Fruit fly (Drosophila melanogaster) whole organism, adult: Measurements from ENCODE around the gene Sys1.

Experiments
- CG12768 ChIP-seq: fragments of 200-800 bp; sonication (Bioruptor generic); optimal IDR thresholded peaks from 2 replicates; lab custom pipeline; 2017; ENCODE audit warnings: missing biosample characterization, missing genetic modification characterization, mild to moderate bottlenecking, moderate library complexity, missing genetic modification reagents
- CG1620 ChIP-seq: fragments of 200-800 bp; sonication (Bioruptor generic); optimal IDR thresholded peaks from 2 replicates; lab custom pipeline; 2016; ENCODE audit warnings: missing biosample characterization, missing genetic modification characterization
- CG33017 ChIP-seq: fragments of 200-800 bp; sonication (Bioruptor generic); optimal IDR thresholded peaks from 2 replicates; lab custom pipeline; 2018; ENCODE audit warnings: missing biosample characterization, mild to moderate bottlenecking, missing genetic modification characterization, moderate library complexity
- CG5204 ChIP-seq: fragments of 200-800 bp; sonication (Bioruptor generic); optimal IDR thresholded peaks from 2 replicates; lab custom pipeline; 2016; ENCODE audit warnings: missing biosample characterization, missing genetic modification characterization
- Mnt ChIP-seq: fragments of 200-800 bp; sonication (Bioruptor generic); optimal IDR thresholded peaks from 2 replicates; lab custom pipeline; 2016; ENCODE audit warnings: missing biosample characterization, mild to moderate bottlenecking, missing genetic modification characterization
- cic ChIP-seq: fragments of 200-800 bp; sonication (Bioruptor generic); optimal IDR thresholded peaks from 2 replicates; lab custom pipeline; 2017; ENCODE audit warnings: missing biosample characterization, mild to moderate bottlenecking, missing genetic modification characterization, moderate library complexity
- cnc ChIP-seq, 2 experiments: fragments of >200 bp; optimal IDR thresholded peaks; 2 replicates each; lab custom pipeline; 2017
- ovo ChIP-seq: fragments of 200-800 bp; sonication (Bioruptor generic); optimal IDR thresholded peaks from 2 replicates; lab custom pipeline; 2016; ENCODE audit warnings: missing biosample characterization, missing genetic modification characterization
- tj ChIP-seq: fragments of 200-800 bp; sonication (Bioruptor generic); optimal IDR thresholded peaks from 3 replicates; lab custom pipeline; 2017; ENCODE audit warnings: missing biosample characterization, mild to moderate bottlenecking, missing genetic modification characterization, moderate library complexity

- TF ChIP-seq cnc (optimal IDR thresholded peaks at IDR 0.05; lab: Kevin White, UChicago) = no peak
- TF ChIP-seq Mnt (GFP tag; lab: Kevin White, UChicago) = no peak
- TF ChIP-seq ovo (GFP tag; lab: Kevin White, UChicago) = no peak
- TF ChIP-seq tj (GFP tag; lab: Kevin White, UChicago) = no peak
- no peak for TF ChIP-seq CG5204 (GFP tag; lab: Kevin White, UChicago)
- TF ChIP-seq CG1620 (GFP tag; lab: Kevin White, UChicago) = no peak
- TF ChIP-seq CG12768 = no peak
- TF ChIP-seq CG33017 = no peak
- no peak for TF ChIP-seq cic
Measured at dm6 chr3R:8654666-8655065, 2.0 kb downstream of the Sys1 start, which contains the start of gene CG42489.
